Fruit fly (Drosophila melanogaster): ENCODE results near the gene CG15740.

DNA sequence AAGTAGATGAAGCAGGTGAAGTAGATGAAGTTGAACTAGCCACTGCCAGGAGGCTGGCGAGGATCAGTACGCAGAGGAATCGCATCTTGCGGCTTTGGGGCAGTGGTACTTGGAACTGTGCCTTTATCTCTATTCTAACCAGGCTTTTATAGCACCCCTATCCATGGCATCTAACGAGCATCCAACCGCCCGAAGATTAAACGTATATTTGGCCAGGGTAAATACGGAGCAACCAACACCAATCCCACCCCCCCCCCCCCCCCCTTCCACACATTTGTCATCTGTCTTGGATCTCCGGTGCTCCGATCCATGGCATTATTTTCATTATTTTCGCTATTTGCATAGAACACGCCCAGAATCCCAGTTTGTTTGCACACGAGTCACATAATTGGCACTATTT is 8.0 kb downstream of the CG15740 start, which contains the start of gene CG15741:
- no peak for TF ChIP-seq CTCF (optimal IDR thresholded peaks at IDR 0.05)
- no peak for TF ChIP-seq CG8478 (optimal IDR thresholded peaks at IDR 0.05)

All from S2 (cell line).